Worm (Caenorhabditis elegans) whole organism, mixed stage, embryonic: ENCODE measurements around the gene npr-39.

Experiments used
- M03D4.4 ChIP-seq: sonication (generic microtip); optimal IDR thresholded peaks from 2 replicates; lab custom pipeline; 2017; ENCODE audit warnings: mild to moderate bottlenecking, missing genetic modification characterization, missing compliant biosample characterization
- bed-3 ChIP-seq: fragments of 200-800 bp; sonication (Bioruptor generic); optimal IDR thresholded peaks from 3 replicates; lab custom pipeline; 2018; ENCODE audit warnings: mild to moderate bottlenecking, missing genetic modification characterization, moderate library complexity, missing compliant biosample characterization
- blmp-1 ChIP-seq: fragments of 150-350 bp; optimal IDR thresholded peaks from 2 replicates; lab custom pipeline; 2014; ENCODE audit warnings: missing biosample characterization, missing genetic modification characterization
- ceh-83 ChIP-seq: fragments of 200-800 bp; sonication (Bioruptor generic); optimal IDR thresholded peaks from 2 replicates; lab custom pipeline; 2018; ENCODE audit warnings: mild to moderate bottlenecking, missing genetic modification characterization, missing compliant biosample characterization
- ces-1 ChIP-seq: fragments of 150-350 bp; optimal IDR thresholded peaks from 2 replicates; lab custom pipeline; 2014; ENCODE audit warnings: missing biosample characterization, missing genetic modification reagents, missing genetic modification characterization
- cnd-1 ChIP-seq: fragments of 200-800 bp; sonication (Bioruptor generic); optimal IDR thresholded peaks from 2 replicates; lab custom pipeline; 2018; ENCODE audit warnings: mild to moderate bottlenecking, missing genetic modification characterization, missing compliant biosample characterization
- drap-1 ChIP-seq: fragments of 200-800 bp; sonication (Bioruptor generic); optimal IDR thresholded peaks from 3 replicates; lab custom pipeline; 2018; ENCODE audit warnings: mild to moderate bottlenecking, missing genetic modification characterization, missing compliant biosample characterization
- elt-1 ChIP-seq: sonication (generic microtip); optimal IDR thresholded peaks from 2 replicates; lab custom pipeline; 2017; ENCODE audit warnings: missing genetic modification characterization, mild to moderate bottlenecking, missing compliant biosample characterization, antibody characterized with exemption, moderate library complexity, borderline replicate concordance; ENCODE audit not compliant: insufficient read depth
- flh-1 ChIP-seq: fragments of 200-800 bp; sonication (Bioruptor generic); optimal IDR thresholded peaks from 2 replicates; lab custom pipeline; 2018; ENCODE audit warnings: mild to moderate bottlenecking, missing genetic modification characterization, moderate library complexity, missing compliant biosample characterization
- ham-2 ChIP-seq: fragments of 200-800 bp; sonication (Bioruptor generic); optimal IDR thresholded peaks from 2 replicates; lab custom pipeline; 2018; ENCODE audit warnings: mild to moderate bottlenecking, missing genetic modification characterization, missing compliant biosample characterization
- lin-13 ChIP-seq: fragments of 150-350 bp; optimal IDR thresholded peaks from 2 replicates; lab custom pipeline; 2014; ENCODE audit warnings: missing biosample characterization, missing genetic modification characterization
- lin-32 ChIP-seq: fragments of 200-800 bp; sonication (Bioruptor generic); optimal IDR thresholded peaks from 2 replicates; lab custom pipeline; 2018; ENCODE audit warnings: mild to moderate bottlenecking, missing genetic modification characterization, missing compliant biosample characterization
- lsy-2 ChIP-seq: fragments of 150-350 bp; optimal IDR thresholded peaks from 2 replicates; lab custom pipeline; 2014; ENCODE audit warnings: missing biosample characterization, missing genetic modification characterization
- mep-1 ChIP-seq: fragments of 150-350 bp; optimal IDR thresholded peaks from 2 replicates; lab custom pipeline; 2017; ENCODE audit warnings: missing biosample characterization, missing genetic modification reagents, missing genetic modification characterization, inconsistent platforms
- nhr-2 ChIP-seq: fragments of 150-350 bp; optimal IDR thresholded peaks from 2 replicates; lab custom pipeline; 2014; ENCODE audit warnings: missing biosample characterization, missing genetic modification characterization
- nhr-28 ChIP-seq: fragments of 150-350 bp; optimal IDR thresholded peaks from 2 replicates; lab custom pipeline; 2014; ENCODE audit warnings: missing biosample characterization, missing genetic modification characterization
- nhr-76 ChIP-seq: sonication (generic microtip); optimal IDR thresholded peaks from 2 replicates; lab custom pipeline; 2017; ENCODE audit warnings: missing biosample characterization, missing genetic modification characterization
- pha-4 ChIP-seq: fragments of 150-350 bp; optimal IDR thresholded peaks from 2 replicates; lab custom pipeline; 2018; ENCODE audit warnings: missing biosample characterization, missing genetic modification reagents, missing genetic modification characterization
- sem-2 ChIP-seq: fragments of 200-800 bp; sonication (Bioruptor generic); optimal IDR thresholded peaks from 2 replicates; lab custom pipeline; 2018; ENCODE audit warnings: mild to moderate bottlenecking, missing genetic modification characterization, missing compliant biosample characterization
- snpc-4 ChIP-seq: fragments of 150-350 bp; optimal IDR thresholded peaks from 2 replicates; lab custom pipeline; 2014; ENCODE audit warnings: missing biosample characterization, missing genetic modification characterization
- sptf-1 ChIP-seq: sonication (generic microtip); optimal IDR thresholded peaks from 2 replicates; lab custom pipeline; 2017; ENCODE audit warnings: mild to moderate bottlenecking, missing genetic modification characterization, moderate library complexity, missing compliant biosample characterization
- tbx-8 ChIP-seq: fragments of 200-800 bp; sonication (Bioruptor generic); optimal IDR thresholded peaks from 2 replicates; lab custom pipeline; 2018; ENCODE audit warnings: mild to moderate bottlenecking, missing genetic modification characterization, moderate library complexity, missing compliant biosample characterization
- unc-120 ChIP-seq: sonication (generic microtip); optimal IDR thresholded peaks from 2 replicates; lab custom pipeline; 2017; ENCODE audit warnings: missing genetic modification characterization, missing compliant biosample characterization; ENCODE audit not compliant: poor library complexity, severe bottlenecking
- unc-39 ChIP-seq: fragments of 150-350 bp; optimal IDR thresholded peaks from 2 replicates; lab custom pipeline; 2014; ENCODE audit warnings: missing biosample characterization, missing genetic modification characterization
- zip-8 ChIP-seq: fragments of 150-350 bp; optimal IDR thresholded peaks from 2 replicates; lab custom pipeline; 2014; ENCODE audit warnings: missing biosample characterization, missing genetic modification characterization

The npr-39 gene

ce11 chrV:10105412-10105811 is 38.5 kb downstream of the npr-39 start, which contains the start of gene C08B6.2:
Gene C08B6.2, plus strand, starts transcription at chrV:10105712.
- TF ChIP-seq flh-1 (GFP tag; lab: Kevin White, UChicago), result no peak
- no peak for TF ChIP-seq tbx-8 (GFP tag; lab: Kevin White, UChicago)
- TF ChIP-seq lin-32 (GFP tag; lab: Kevin White, UChicago), result no peak
- no peak for TF ChIP-seq M03D4.4 (tag; lab: Kevin White, UChicago)
- TF ChIP-seq nhr-2 (tag; lab: Kevin White, UChicago), result no peak
- TF ChIP-seq zip-8 (tag; lab: Kevin White, UChicago), result no peak
- no peak for TF ChIP-seq sem-2
- TF ChIP-seq sptf-1 (tag; lab: Kevin White, UChicago), result no peak
- no peak for TF ChIP-seq bed-3 (GFP tag; lab: Kevin White, UChicago)
- no peak for TF ChIP-seq snpc-4 (tag; lab: Kevin White, UChicago)
- TF ChIP-seq nhr-28, result no peak
- TF ChIP-seq ces-1 (GFP tag; lab: Kevin White, UChicago), result no peak
- TF ChIP-seq nhr-76 (tag; lab: Kevin White, UChicago), result no peak

ce11 chrV:10107309-10107708 is 40.4 kb downstream of the npr-39 start, which contains the start of gene C08B6.11:
Gene C08B6.11, plus strand, starts transcription at chrV:10107609.
- no peak for TF ChIP-seq ces-1 (GFP tag; lab: Kevin White, UChicago)
- no peak for TF ChIP-seq drap-1
- TF ChIP-seq blmp-1 (tag; lab: Kevin White, UChicago), result no peak
- no peak for TF ChIP-seq sem-2
- no peak for TF ChIP-seq pha-4 (tag; lab: Kevin White, UChicago)
- TF ChIP-seq elt-1 (tag; lab: Kevin White, UChicago), result no peak
- TF ChIP-seq zip-8 (tag; lab: Kevin White, UChicago), result no peak
- no peak for TF ChIP-seq ham-2 (GFP tag; lab: Kevin White, UChicago)
- no peak for TF ChIP-seq cnd-1 (tag; lab: Kevin White, UChicago)
- no peak for TF ChIP-seq sptf-1 (tag; lab: Kevin White, UChicago)

ce11 chrV:10111129-10111528 is 44.3 kb downstream of the npr-39 start:
- TF ChIP-seq lin-13 (no peak), ceh-83 (no peak), flh-1 (GFP tag; lab: Kevin White, UChicago) (no peak), bed-3 (GFP tag; lab: Kevin White, UChicago) (no peak), blmp-1 (tag; lab: Kevin White, UChicago) (no peak)

ce11 chrV:10112187-10112586 is 45.3 kb downstream of the npr-39 start, which contains the start of gene C08B6.3:
Gene C08B6.3, minus strand, starts transcription at chrV:10112287.
- TF ChIP-seq lin-13, result no peak

- TF ChIP-seq mep-1 (no peak), lsy-2 (tag; lab: Kevin White, UChicago) (no peak), bed-3 (GFP tag; lab: Kevin White, UChicago) (no peak), nhr-76 (tag; lab: Kevin White, UChicago) (no peak), ces-1 (GFP tag; lab: Kevin White, UChicago) (no peak), unc-39 (tag; lab: Kevin White, UChicago) (no peak), unc-120 (tag; lab: Kevin White, UChicago) (no peak)
- TF ChIP-seq, all 35 proteins: peak for 0
Measured at ce11 chrV:10114329-10114728, 47.5 kb downstream of the npr-39 start, which contains the start of gene cht-5. Gene cht-5, plus strand, starts transcription at chrV:10114629.

- TF ChIP-seq snpc-4 (tag; lab: Kevin White, UChicago), result no peak
- TF ChIP-seq nhr-76 (tag; lab: Kevin White, UChicago), result no peak
- TF ChIP-seq elt-1 (tag; lab: Kevin White, UChicago), result no peak
- no peak for TF ChIP-seq tbx-8 (GFP tag; lab: Kevin White, UChicago)
- TF ChIP-seq pha-4 (tag; lab: Kevin White, UChicago), result no peak
- TF ChIP-seq ham-2 (GFP tag; lab: Kevin White, UChicago), result no peak
Measured at ce11 chrV:10117465-10117864, 50.6 kb downstream of the npr-39 start, which contains the start of gene C08B6.5. Gene C08B6.5, plus strand, starts transcription at chrV:10117765.
